Fruit fly (Drosophila melanogaster): ENCODE measurements around the gene f-cup.

f-cup gene

DNA sequence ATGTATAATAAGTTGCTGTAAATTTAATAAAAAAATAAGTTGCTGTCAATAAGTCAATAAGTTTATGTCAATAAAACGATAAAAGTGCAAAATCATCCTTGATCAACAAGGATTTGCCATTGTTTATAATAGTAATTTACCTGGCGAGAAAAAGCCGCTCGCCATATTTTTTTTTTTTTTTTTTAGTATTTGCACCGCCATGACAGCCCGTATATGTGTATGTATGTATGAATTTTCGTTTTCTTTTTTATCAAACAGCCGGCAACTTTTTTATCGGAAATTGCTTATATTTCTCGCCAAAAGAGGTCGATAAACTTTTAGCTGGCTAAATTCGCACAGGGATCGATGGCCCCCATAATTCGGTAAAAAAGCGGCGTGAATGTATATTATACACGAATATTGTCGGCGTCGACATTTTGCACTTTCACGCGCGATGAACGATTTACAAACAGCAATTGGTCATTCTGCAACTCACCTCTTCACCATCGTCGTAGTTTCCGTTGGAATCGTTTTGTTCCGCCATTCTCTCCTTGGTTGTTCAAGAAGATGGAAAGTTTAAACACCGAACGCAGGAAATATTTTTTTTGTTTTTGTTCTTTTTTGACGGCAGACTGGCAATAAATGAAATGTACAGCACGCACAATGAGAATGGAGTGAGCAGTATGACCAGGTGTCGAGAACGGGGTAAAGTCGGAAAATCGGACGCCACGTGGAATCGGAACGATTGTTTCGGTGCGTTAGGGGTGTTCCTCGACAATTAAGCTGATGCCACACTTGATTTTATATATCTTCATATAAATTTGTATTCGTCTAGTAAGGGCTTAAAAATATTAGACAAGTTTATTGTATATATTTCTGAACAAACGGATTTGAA, 40.5 kb downstream of the f-cup start, which contains the start of gene Hrb87F (continued):
- TF ChIP-seq Jra (GFP tag; optimal IDR thresholded peaks at IDR 0.05): no peak
- TF ChIP-seq lola (GFP tag; optimal IDR thresholded peaks at IDR 0.05): no peak

DNA sequence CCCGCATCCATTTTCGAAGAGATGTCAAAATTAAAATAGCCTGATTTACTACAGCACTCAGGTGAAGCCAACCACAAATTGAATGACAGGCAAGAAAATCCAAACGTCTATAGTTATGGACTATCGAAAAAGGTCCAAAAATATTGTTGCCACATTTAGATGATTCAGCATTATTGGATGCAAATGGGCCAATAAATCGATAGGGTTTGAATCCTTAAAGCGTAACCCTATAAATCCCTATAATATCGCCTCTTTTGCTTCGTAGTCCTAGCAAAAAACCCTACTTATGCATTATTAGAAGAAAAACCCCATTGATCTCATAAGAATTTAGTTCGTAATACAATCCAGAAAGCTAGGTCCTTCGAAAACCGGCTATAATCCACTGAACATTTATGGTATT, 44.3 kb downstream of the f-cup start, which contains the start of gene Rbp4:
TSS of gene Rbp4 (minus strand) at position 101 of the 400 bp plus-strand sequence.
- TF ChIP-seq Hr78 (GFP tag; optimal IDR thresholded peaks at IDR 0.05) (no peak), woc (GFP tag; optimal IDR thresholded peaks at IDR 0.05) (no peak), jim (GFP tag; optimal IDR thresholded peaks at IDR 0.05) (no peak), Abd-B (GFP tag; optimal IDR thresholded peaks at IDR 0.05) (no peak), sv (GFP tag; optimal IDR thresholded peaks at IDR 0.05) (no peak), Hnf4 (GFP tag; optimal IDR thresholded peaks at IDR 0.05) (no peak), ey (GFP tag; optimal IDR thresholded peaks at IDR 0.05) (no peak), dmrt93B (GFP tag; optimal IDR thresholded peaks at IDR 0.05) (no peak), Dif (GFP tag; optimal IDR thresholded peaks at IDR 0.05; ENCODE audit: partially characterized antibody) (no peak), Dfd (GFP tag; optimal IDR thresholded peaks at IDR 0.05) (no peak), fru (GFP tag; optimal IDR thresholded peaks at IDR 0.05) (no peak), Sp1 (GFP tag; optimal IDR thresholded peaks at IDR 0.05) (no peak), HLH106 (tag; optimal IDR thresholded peaks at IDR 0.05) (no peak), N (GFP tag; optimal IDR thresholded peaks at IDR 0.05) (no peak), rgr (GFP tag; optimal IDR thresholded peaks at IDR 0.05) (no peak)

DNA sequence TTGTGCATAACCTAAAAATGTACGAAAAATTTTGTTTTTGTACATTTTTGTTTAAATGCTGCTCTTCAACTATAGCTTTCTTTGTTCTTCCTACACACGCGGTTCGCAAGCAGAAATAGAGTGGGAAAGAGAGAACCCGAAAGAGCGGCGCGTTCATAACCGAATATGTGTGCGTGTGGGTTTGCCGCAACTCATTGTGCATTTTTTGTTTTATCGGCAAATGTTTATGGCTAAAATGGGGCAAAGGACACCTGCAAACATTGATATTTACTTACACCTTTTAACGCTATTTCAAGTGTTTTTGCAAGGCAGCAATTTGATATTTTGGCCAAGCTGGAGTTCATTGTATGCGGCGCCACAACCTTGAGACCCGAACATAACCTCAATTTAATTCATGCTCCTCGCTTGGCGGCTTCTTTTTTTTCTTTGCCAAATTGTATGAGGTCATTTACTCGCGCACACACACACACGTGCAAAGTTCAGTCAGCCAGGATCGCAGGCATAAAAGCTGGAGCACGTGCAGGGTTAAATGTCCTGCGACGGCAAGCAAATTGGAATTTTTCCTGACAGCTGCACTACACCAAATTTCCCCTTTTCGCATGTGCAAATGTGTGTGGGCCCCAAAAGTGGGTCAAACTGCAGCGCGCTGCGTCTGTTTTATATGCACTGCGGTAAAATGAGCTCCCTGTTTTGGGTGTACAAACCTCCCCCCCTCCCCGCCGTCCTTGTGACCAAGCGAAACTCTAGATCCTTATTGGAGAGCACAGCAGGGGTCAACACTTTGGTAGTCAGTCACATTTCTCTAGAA, 52.7 kb downstream of the f-cup start:
- TF ChIP-seq Mio (GFP tag; optimal IDR thresholded peaks at IDR 0.05): no peak
- peak; percentile 26 for TF ChIP-seq woc (GFP tag; optimal IDR thresholded peaks at IDR 0.05)
- TF ChIP-seq Dif (GFP tag; optimal IDR thresholded peaks at IDR 0.05; ENCODE audit: partially characterized antibody): peak; percentile 2
- TF ChIP-seq brk (GFP tag; optimal IDR thresholded peaks at IDR 0.05): peak; percentile 61
- TF ChIP-seq Hnf4 (GFP tag; optimal IDR thresholded peaks at IDR 0.05): peak; percentile 26
- no peak for TF ChIP-seq sv (GFP tag; optimal IDR thresholded peaks at IDR 0.05)
- no peak for TF ChIP-seq OdsH (GFP tag; optimal IDR thresholded peaks at IDR 0.05)
- TF ChIP-seq psq (GFP tag; optimal IDR thresholded peaks at IDR 0.05): peak; percentile 90

DNA sequence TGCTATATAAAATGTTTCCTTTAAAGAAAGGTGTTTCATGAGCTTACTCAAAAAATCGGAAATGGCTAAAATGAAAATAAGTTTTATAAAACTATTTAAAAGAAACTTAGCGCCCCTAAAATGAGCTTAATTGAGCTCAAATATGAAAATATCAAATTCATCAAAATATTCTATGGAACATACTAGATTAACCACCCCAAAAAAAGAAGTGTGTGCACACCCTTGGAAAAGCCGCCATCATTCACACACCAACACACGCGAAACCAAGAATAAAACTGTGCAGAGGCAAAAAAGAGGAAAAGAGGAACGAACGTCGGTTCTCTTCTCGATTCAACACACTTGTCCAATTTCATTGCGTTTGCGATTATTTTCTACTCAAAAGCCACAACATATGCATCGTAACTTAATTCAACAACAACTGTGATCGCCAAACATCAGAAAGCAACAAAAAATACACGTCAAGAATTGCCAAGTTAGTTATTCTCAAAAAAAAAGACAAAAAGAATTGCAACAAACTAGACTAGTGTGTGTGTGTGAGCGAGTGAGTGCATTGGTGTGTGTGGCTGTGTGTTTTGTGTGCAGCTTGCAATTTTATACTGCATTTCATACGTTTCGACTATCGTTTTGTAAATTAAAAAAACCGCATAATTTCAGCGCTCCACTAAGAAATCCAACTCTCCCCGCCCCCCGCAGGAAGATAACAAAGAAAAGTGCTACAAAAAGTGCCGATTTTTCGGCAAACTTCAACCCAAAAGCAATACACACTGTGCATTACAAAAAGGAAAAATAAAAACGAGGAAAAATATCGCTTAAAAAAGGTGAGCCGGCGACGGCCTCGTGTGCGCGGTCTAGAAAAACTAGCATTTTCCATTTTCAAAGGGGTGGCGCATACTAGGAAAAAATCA, 53.7 kb downstream of the f-cup start, which contains the start of gene rin:
TSS of gene rin (plus strand) at position 276 of the 905 bp plus-strand sequence.
- TF ChIP-seq rgr (GFP tag; optimal IDR thresholded peaks at IDR 0.05) (peak; percentile 34), Hr83 (GFP tag; optimal IDR thresholded peaks at IDR 0.05; ENCODE audit: poor library complexity, severe bottlenecking) (no peak), psq (GFP tag; optimal IDR thresholded peaks at IDR 0.05) (peak; percentile 37), foxo (GFP tag; optimal IDR thresholded peaks at IDR 0.05) (peak in 1 of 2 experiments; percentile 13), Sp1 (GFP tag; optimal IDR thresholded peaks at IDR 0.05) (peak; percentile 8), tai (GFP tag; optimal IDR thresholded peaks at IDR 0.05) (peak; percentile 27), OdsH (GFP tag; optimal IDR thresholded peaks at IDR 0.05) (no peak), Vsx2 (GFP tag; optimal IDR thresholded peaks at IDR 0.05; ENCODE audit: partially characterized antibody) (no peak), Rel (GFP tag; optimal IDR thresholded peaks at IDR 0.05) (no peak), Rel (tag; optimal IDR thresholded peaks at IDR 0.05) (peak; percentile 28), HLH106 (tag; optimal IDR thresholded peaks at IDR 0.05) (peak; percentile 2), Hnf4 (GFP tag; optimal IDR thresholded peaks at IDR 0.05) (peak; percentile 25), woc (GFP tag; optimal IDR thresholded peaks at IDR 0.05) (peak; percentile 28), dsf (GFP tag; optimal IDR thresholded peaks at IDR 0.05; ENCODE audit: borderline replicate concordance) (no peak), Dfd (GFP tag; optimal IDR thresholded peaks at IDR 0.05) (peak; percentile 42)

Measured in whole organism, wandering third instar larva.